Fruit fly (Drosophila melanogaster) whole organism, wandering third instar larva: ENCODE measurements around the gene Cyp4d2.

Experiments used
- CG9705 ChIP-seq: fragments of 200-800 bp; sonication (Bioruptor generic); optimal IDR thresholded peaks from 2 replicates; lab custom pipeline; 2018; ENCODE audit warnings: missing biosample characterization, mild to moderate bottlenecking, missing genetic modification characterization
- Dfd ChIP-seq: fragments of >200 bp; optimal IDR thresholded peaks from 2 replicates; lab custom pipeline; 2017; ENCODE audit warnings: missing biosample characterization, missing genetic modification characterization
- Dif ChIP-seq: fragments of 200-275, 200-300 bp; sonication (Bioruptor generic); optimal IDR thresholded peaks from 2 replicates; lab custom pipeline; 2018; ENCODE audit warnings: missing biosample characterization, missing genetic modification characterization; ENCODE audit not compliant: partially characterized antibody
- Hr83 ChIP-seq: fragments of 200-300 bp; sonication (Bioruptor generic); optimal IDR thresholded peaks from 2 replicates; lab custom pipeline; 2016; ENCODE audit warnings: missing biosample characterization, mild to moderate bottlenecking, missing genetic modification characterization, moderate library complexity; ENCODE audit not compliant: poor library complexity, severe bottlenecking
- ey ChIP-seq: fragments of 200-800 bp; sonication (Bioruptor generic); optimal IDR thresholded peaks from 2 replicates; lab custom pipeline; 2016; ENCODE audit warnings: missing biosample characterization, missing genetic modification characterization
- fru ChIP-seq: fragments of 200-800 bp; sonication (Bioruptor generic); optimal IDR thresholded peaks from 3 replicates; lab custom pipeline; 2016; ENCODE audit warnings: missing biosample characterization, mild to moderate bottlenecking, missing genetic modification characterization
- h ChIP-seq: fragments of 200-800 bp; sonication (Bioruptor generic); optimal IDR thresholded peaks from 3 replicates; lab custom pipeline; 2016; ENCODE audit warnings: missing biosample characterization, mild to moderate bottlenecking, missing genetic modification characterization
- lola ChIP-seq: fragments of >200 bp; optimal IDR thresholded peaks from 2 replicates; lab custom pipeline; 2017; ENCODE audit warnings: missing biosample characterization, missing genetic modification characterization
- tai ChIP-seq: sonication (Bioruptor generic); optimal IDR thresholded peaks from 2 replicates; lab custom pipeline; 2016; ENCODE audit warnings: missing biosample characterization, missing genetic modification characterization
- usp ChIP-seq: fragments of >200 bp; optimal IDR thresholded peaks from 2 replicates; lab custom pipeline; 2017; ENCODE audit warnings: missing biosample characterization, missing genetic modification characterization

DNA sequence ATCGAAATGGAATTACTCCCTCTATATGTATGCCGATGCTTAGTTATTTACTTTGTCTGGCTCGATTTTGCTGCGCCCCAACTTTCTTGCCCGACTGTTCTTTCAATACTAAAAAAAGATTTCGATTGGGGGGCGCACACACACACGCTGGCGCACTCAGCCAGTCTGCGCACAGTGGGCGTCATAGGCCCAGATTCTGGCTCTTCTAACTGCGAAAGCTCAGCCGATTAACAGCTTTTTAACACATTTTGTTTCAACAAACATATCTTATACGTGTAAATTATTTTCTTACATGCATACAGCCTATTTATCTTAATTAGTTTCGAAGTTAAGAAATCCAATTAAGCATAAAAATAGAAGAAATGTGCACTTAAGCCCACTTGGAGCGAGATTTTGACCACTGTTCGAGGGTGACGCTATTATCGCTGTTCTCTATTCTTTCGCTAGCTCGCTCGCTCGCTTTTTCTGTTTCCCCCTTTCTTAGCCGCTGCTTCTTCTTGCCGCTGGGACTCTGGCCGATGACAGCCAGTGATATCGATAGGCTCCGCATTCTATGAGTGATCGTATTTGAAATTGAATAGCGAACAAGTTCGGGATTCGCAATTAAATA lies 46.5 kb downstream of the Cyp4d2 start, which contains the start of gene Vinc:
- peak; percentile 85 for TF ChIP-seq CG9705 (GFP tag; lab: Kevin White, UChicago)
- TF ChIP-seq lola (GFP tag; lab: Kevin White, UChicago), result no peak
- peak; percentile 40 for TF ChIP-seq Dif
- peak; percentile 86 for TF ChIP-seq Hr83 (GFP tag; lab: Kevin White, UChicago)
- TF ChIP-seq ey, result peak; percentile 82
- TF ChIP-seq fru (GFP tag; lab: Kevin White, UChicago), result peak; percentile 95
- TF ChIP-seq Dfd (GFP tag; lab: Kevin White, UChicago), result no peak
- TF ChIP-seq h (GFP tag; lab: Kevin White, UChicago), result peak; percentile 93
- TF ChIP-seq usp (GFP tag; lab: Kevin White, UChicago), result no peak
- TF ChIP-seq tai, result no peak
